Worm (Caenorhabditis elegans) whole organism, late embryonic: ENCODE results near the gene hlh-25.

Source experiments
- C08G9.2 ChIP-seq: sonication (generic microtip); optimal IDR thresholded peaks from 2 replicates; lab custom pipeline; 2016; ENCODE audit warnings: mild to moderate bottlenecking, missing genetic modification characterization, moderate library complexity, missing compliant biosample characterization
- C38D4.7 ChIP-seq: fragments of 200-800 bp; sonication (Bioruptor generic); optimal IDR thresholded peaks from 2 replicates; lab custom pipeline; 2018; ENCODE audit warnings: mild to moderate bottlenecking, missing genetic modification characterization, moderate library complexity, missing compliant biosample characterization
- F13H6.1 ChIP-seq: sonication (generic microtip); optimal IDR thresholded peaks from 2 replicates; lab custom pipeline; 2016; ENCODE audit warnings: missing genetic modification characterization, missing compliant biosample characterization
- K02D7.2 ChIP-seq: sonication (generic microtip); optimal IDR thresholded peaks from 2 replicates; lab custom pipeline; 2017; ENCODE audit warnings: mild to moderate bottlenecking, missing genetic modification characterization, missing compliant biosample characterization
- ahr-1 ChIP-seq: sonication (generic microtip); optimal IDR thresholded peaks from 2 replicates; lab custom pipeline; 2016; ENCODE audit warnings: missing genetic modification characterization, missing compliant biosample characterization
- ama-1 ChIP-seq: fragments of 150-350 bp; optimal IDR thresholded peaks from 2 replicates; lab custom pipeline; 2014
- ceh-14 ChIP-seq: sonication (generic microtip); optimal IDR thresholded peaks from 2 replicates; lab custom pipeline; 2016; ENCODE audit warnings: missing genotype, missing genetic modification characterization, missing compliant biosample characterization
- ceh-18 ChIP-seq: sonication (generic microtip); optimal IDR thresholded peaks from 2 replicates; lab custom pipeline; 2016; ENCODE audit warnings: missing genetic modification characterization, missing compliant biosample characterization
- ceh-19 ChIP-seq: fragments of 200-800 bp; sonication (Bioruptor generic); optimal IDR thresholded peaks from 2 replicates; lab custom pipeline; 2018; ENCODE audit warnings: mild to moderate bottlenecking, missing genetic modification characterization, missing compliant biosample characterization
- ceh-22 ChIP-seq: sonication (generic microtip); optimal IDR thresholded peaks from 2 replicates; lab custom pipeline; 2017; ENCODE audit warnings: missing biosample characterization, missing genetic modification characterization
- ceh-24 ChIP-seq: sonication (generic microtip); optimal IDR thresholded peaks from 2 replicates; lab custom pipeline; 2016; ENCODE audit warnings: mild to moderate bottlenecking, missing genetic modification characterization, missing compliant biosample characterization
- ceh-34 ChIP-seq: sonication (generic microtip); optimal IDR thresholded peaks from 2 replicates; lab custom pipeline; 2016; ENCODE audit warnings: mild to moderate bottlenecking, missing genetic modification characterization, missing compliant biosample characterization
- ceh-48 ChIP-seq: sonication (generic microtip); optimal IDR thresholded peaks from 2 replicates; lab custom pipeline; 2016; ENCODE audit warnings: missing genetic modification characterization, inconsistent platforms, missing compliant biosample characterization
- ceh-6 ChIP-seq: fragments of 200-800 bp; sonication (Bioruptor generic); optimal IDR thresholded peaks from 2 replicates; lab custom pipeline; 2018; ENCODE audit warnings: mild to moderate bottlenecking, missing genetic modification characterization, missing compliant biosample characterization
- che-1 ChIP-seq: sonication (generic microtip); optimal IDR thresholded peaks from 2 replicates; lab custom pipeline; 2016; ENCODE audit warnings: mild to moderate bottlenecking, missing genetic modification characterization, missing compliant biosample characterization
- dmd-4 ChIP-seq: sonication (generic microtip); optimal IDR thresholded peaks from 2 replicates; lab custom pipeline; 2016; ENCODE audit warnings: borderline replicate concordance, missing genetic modification characterization, missing compliant biosample characterization
- dve-1 ChIP-seq: sonication (generic microtip); optimal IDR thresholded peaks from 2 replicates; lab custom pipeline; 2017; ENCODE audit warnings: antibody characterized with exemption, mild to moderate bottlenecking, missing genetic modification characterization, missing compliant biosample characterization
- elt-2 ChIP-seq: sonication (generic microtip); optimal IDR thresholded peaks from 2 replicates; lab custom pipeline; 2016; ENCODE audit warnings: missing genetic modification reagents, missing genetic modification characterization, missing compliant biosample characterization
- elt-4 ChIP-seq: sonication (generic microtip); optimal IDR thresholded peaks from 2 replicates; lab custom pipeline; 2016; ENCODE audit warnings: missing genetic modification characterization, missing compliant biosample characterization
- eyg-1 ChIP-seq: sonication (generic microtip); optimal IDR thresholded peaks from 2 replicates; lab custom pipeline; 2016; ENCODE audit warnings: missing genotype, missing genetic modification characterization, missing compliant biosample characterization
- fkh-6 ChIP-seq: sonication (generic microtip); optimal IDR thresholded peaks from 2 replicates; lab custom pipeline; 2016; ENCODE audit warnings: missing genetic modification characterization, missing compliant biosample characterization
- gmeb-2 ChIP-seq: sonication (generic microtip); optimal IDR thresholded peaks from 2 replicates; lab custom pipeline; 2016; ENCODE audit warnings: missing genetic modification characterization, inconsistent platforms, missing compliant biosample characterization
- hlh-13 ChIP-seq: fragments of 200-800 bp; sonication (Bioruptor generic); optimal IDR thresholded peaks from 2 replicates; lab custom pipeline; 2018; ENCODE audit warnings: mild to moderate bottlenecking, missing genetic modification characterization, missing compliant biosample characterization
- hlh-6 ChIP-seq: sonication (generic microtip); optimal IDR thresholded peaks from 2 replicates; lab custom pipeline; 2016; ENCODE audit warnings: missing genotype, missing genetic modification characterization, missing compliant biosample characterization
- hlh-8 ChIP-seq: sonication (generic microtip); optimal IDR thresholded peaks from 2 replicates; lab custom pipeline; 2016; ENCODE audit warnings: missing genotype, missing genetic modification characterization, missing compliant biosample characterization
- lim-6 ChIP-seq: sonication (generic microtip); optimal IDR thresholded peaks from 2 replicates; lab custom pipeline; 2016; ENCODE audit warnings: missing genetic modification characterization, missing compliant biosample characterization
- lin-11 ChIP-seq: fragments of 200-800 bp; sonication (Bioruptor generic); optimal IDR thresholded peaks from 2 replicates; lab custom pipeline; 2018; ENCODE audit warnings: mild to moderate bottlenecking, missing genetic modification characterization, missing compliant biosample characterization
- madf-2 ChIP-seq: sonication (generic microtip); optimal IDR thresholded peaks from 2 replicates; lab custom pipeline; 2017; ENCODE audit warnings: missing genetic modification characterization, missing compliant biosample characterization
- mec-3 ChIP-seq: sonication (generic microtip); optimal IDR thresholded peaks from 2 replicates; lab custom pipeline; 2016; ENCODE audit warnings: borderline replicate concordance, missing genetic modification characterization, missing compliant biosample characterization
- nfya-1 ChIP-seq: sonication (generic microtip); optimal IDR thresholded peaks from 2 replicates; lab custom pipeline; 2017; ENCODE audit warnings: missing genetic modification characterization, mild to moderate bottlenecking, missing compliant biosample characterization, antibody characterized with exemption, moderate library complexity
- pax-1 ChIP-seq: fragments of 150-350 bp; optimal IDR thresholded peaks from 2 replicates; lab custom pipeline; 2014; ENCODE audit warnings: missing biosample characterization, missing genetic modification characterization
- pha-4 ChIP-seq: fragments of 150-350 bp; optimal IDR thresholded peaks from 2 replicates; lab custom pipeline; 2018; ENCODE audit warnings: missing biosample characterization, missing genetic modification reagents, missing genetic modification characterization
- ref-2 ChIP-seq: sonication (generic microtip); optimal IDR thresholded peaks from 2 replicates; lab custom pipeline; 2016; ENCODE audit warnings: missing genetic modification characterization, missing compliant biosample characterization
- rnt-1 ChIP-seq: sonication (generic microtip); optimal IDR thresholded peaks from 2 replicates; lab custom pipeline; 2016; ENCODE audit warnings: missing genetic modification characterization, missing compliant biosample characterization
- sdc-2 ChIP-seq: sonication (generic microtip); optimal IDR thresholded peaks from 2 replicates; lab custom pipeline; 2016; ENCODE audit warnings: missing genotype, missing genetic modification characterization, missing compliant biosample characterization
- syd-9 ChIP-seq: sonication (generic microtip); optimal IDR thresholded peaks from 2 replicates; lab custom pipeline; 2016; ENCODE audit warnings: mild to moderate bottlenecking, missing genetic modification characterization, moderate library complexity, missing compliant biosample characterization
- tbx-2 ChIP-seq: sonication (generic microtip); optimal IDR thresholded peaks from 2 replicates; lab custom pipeline; 2016; ENCODE audit warnings: missing genetic modification characterization, missing compliant biosample characterization
- tbx-7 ChIP-seq: sonication (generic microtip); optimal IDR thresholded peaks from 2 replicates; lab custom pipeline; 2016; ENCODE audit warnings: missing genotype, missing genetic modification characterization, missing compliant biosample characterization
- ttx-3 ChIP-seq: sonication (generic microtip); optimal IDR thresholded peaks from 2 replicates; lab custom pipeline; 2016; ENCODE audit warnings: missing genetic modification reagents, missing genetic modification characterization, missing compliant biosample characterization
- unc-3 ChIP-seq, 2 experiments: fragments of 200-800 bp in 1 of 2; sonication (Bioruptor generic) in 1 of 2; sonication (generic microtip) in 1 of 2; conservative IDR thresholded peaks in 1 of 2; optimal IDR thresholded peaks in 1 of 2; 2 replicates each; pipeline versions ENCODE4 v1.3.6 to Lab custom; 2016 to 2022; ENCODE audit warnings: missing compliant biosample characterization in 2 of 2, missing genetic modification characterization in 2 of 2, missing genetic modification reagents in 1 of 2
- unc-42 ChIP-seq: sonication (generic microtip); optimal IDR thresholded peaks from 2 replicates; lab custom pipeline; 2016; ENCODE audit warnings: missing genotype, missing genetic modification characterization, missing compliant biosample characterization
- unc-86 ChIP-seq: sonication (generic microtip); optimal IDR thresholded peaks from 2 replicates; lab custom pipeline; 2016; ENCODE audit warnings: missing genetic modification characterization, missing compliant biosample characterization

Gene hlh-25

DNA sequence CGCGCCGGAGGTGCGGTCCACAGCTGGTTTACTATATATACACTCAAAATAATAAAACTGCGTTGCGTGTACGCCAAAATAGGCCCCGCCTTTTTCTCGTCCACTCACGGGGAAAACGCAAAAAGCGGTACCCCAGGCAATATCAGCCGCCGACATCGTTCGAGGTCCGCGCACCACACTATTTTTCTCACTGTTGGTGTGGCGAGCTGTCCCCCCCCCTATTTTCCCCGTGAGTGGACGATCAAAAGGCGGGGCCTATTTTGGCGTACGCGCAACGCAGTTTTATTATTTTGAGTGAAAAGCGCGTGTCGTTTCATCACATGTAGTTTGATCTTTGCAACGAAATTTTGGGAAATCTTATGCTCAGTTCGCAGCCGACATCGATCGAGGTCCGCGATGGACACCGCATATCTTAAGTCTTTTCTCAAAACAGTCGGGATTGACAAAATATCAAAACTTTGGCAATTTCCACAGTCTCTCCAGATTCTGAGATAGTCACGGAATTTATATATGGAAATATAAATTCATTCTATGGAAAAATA lies 30.1 kb downstream of the hlh-25 start:
- TF ChIP-seq sdc-2 (tag; lab: Kevin White, UChicago) (no peak), hlh-13 (no peak), hlh-6 (tag; lab: Kevin White, UChicago) (no peak), tbx-7 (tag; lab: Kevin White, UChicago) (no peak), rnt-1 (no peak), F13H6.1 (tag; lab: Kevin White, UChicago) (no peak), nfya-1 (tag; lab: Kevin White, UChicago) (no peak), dve-1 (tag; lab: Kevin White, UChicago) (no peak), elt-2 (no peak), C38D4.7 (no peak), unc-3 (GFP tag; conservative IDR thresholded peaks at IDR 0.05; lab: Robert Waterston, UW) (no peak), unc-3 (tag; optimal IDR thresholded peaks at IDR 0.05; lab: Kevin White, UChicago) (no peak)

DNA sequence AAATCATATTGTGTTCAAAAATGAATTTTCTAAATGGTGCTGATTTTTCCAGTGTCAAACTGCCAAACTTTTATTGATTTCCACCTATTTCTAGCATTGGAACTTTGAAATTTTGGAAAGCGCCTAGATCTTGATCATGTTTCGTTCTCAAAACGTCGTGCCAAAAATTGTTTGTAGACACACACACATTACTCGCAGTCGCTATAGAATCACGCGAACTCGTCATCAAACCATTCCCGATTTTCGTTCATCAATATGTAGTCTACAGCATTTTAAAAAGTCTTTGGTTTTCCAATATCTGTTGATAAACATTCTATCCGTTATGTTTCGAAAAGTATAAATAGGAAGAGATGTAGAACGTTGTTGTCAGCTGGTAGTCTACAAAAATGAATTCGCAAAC lies 35.2 kb downstream of the hlh-25 start, which contains the start of the genes C17C3.1 and C17C3.15:
TSS of gene C17C3.1 (plus strand) at position 301 of the 400 bp plus-strand sequence.
TSS of gene C17C3.15 (plus strand) at position 383 of the 400 bp plus-strand sequence.
- no peak for TF ChIP-seq hlh-6 (tag; lab: Kevin White, UChicago)
- TF ChIP-seq madf-2 (tag; lab: Kevin White, UChicago) = no peak
- no peak for TF ChIP-seq ceh-22 (tag; lab: Kevin White, UChicago)
- TF ChIP-seq ceh-34 (tag; lab: Kevin White, UChicago) = no peak
- no peak for TF ChIP-seq nfya-1 (tag; lab: Kevin White, UChicago)
- no peak for TF ChIP-seq elt-4 (tag; lab: Kevin White, UChicago)
- no peak for TF ChIP-seq unc-42 (tag; lab: Kevin White, UChicago)
- TF ChIP-seq ceh-24 (tag; lab: Kevin White, UChicago) = no peak
- TF ChIP-seq syd-9 (tag; lab: Kevin White, UChicago) = no peak
- TF ChIP-seq lim-6 (tag; lab: Kevin White, UChicago) = no peak
- no peak for TF ChIP-seq K02D7.2 (tag; lab: Kevin White, UChicago)
- TF ChIP-seq unc-3 (GFP tag; conservative IDR thresholded peaks at IDR 0.05; lab: Robert Waterston, UW) = no peak
- TF ChIP-seq unc-3 (tag; optimal IDR thresholded peaks at IDR 0.05; lab: Kevin White, UChicago) = no peak

DNA sequence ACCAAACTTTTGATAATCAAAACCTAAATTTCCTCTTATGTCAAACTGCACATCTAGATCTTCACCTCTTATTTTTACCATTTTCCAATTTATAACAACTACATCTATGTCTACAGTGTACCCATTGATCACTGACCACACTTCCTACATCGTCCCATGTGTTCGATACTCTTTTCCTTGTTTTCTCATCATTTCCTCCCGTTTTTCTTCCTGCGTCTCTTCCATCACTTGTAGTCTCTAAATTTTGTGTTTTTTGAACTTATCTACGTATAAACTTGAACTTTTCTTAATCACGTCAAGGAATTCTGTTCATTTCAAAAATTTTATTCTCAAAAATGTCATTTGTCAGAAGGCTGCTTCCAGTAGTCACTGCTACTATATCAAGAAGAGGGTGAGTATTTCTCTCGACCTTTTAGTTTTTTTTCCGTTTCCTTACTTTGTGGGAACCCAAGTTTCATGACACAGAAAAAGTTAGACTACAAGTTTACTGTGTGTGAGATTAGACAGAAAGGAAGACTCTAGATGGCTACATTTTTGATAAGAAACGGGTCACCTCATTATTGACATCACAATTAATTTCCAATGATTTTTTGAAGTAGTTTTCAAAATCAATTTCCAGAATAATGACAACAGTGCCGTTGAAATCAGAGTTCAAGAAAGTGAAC lies 37.2 kb downstream of the hlh-25 start:
- TF ChIP-seq C08G9.2 (tag; lab: Kevin White, UChicago) = no peak

DNA sequence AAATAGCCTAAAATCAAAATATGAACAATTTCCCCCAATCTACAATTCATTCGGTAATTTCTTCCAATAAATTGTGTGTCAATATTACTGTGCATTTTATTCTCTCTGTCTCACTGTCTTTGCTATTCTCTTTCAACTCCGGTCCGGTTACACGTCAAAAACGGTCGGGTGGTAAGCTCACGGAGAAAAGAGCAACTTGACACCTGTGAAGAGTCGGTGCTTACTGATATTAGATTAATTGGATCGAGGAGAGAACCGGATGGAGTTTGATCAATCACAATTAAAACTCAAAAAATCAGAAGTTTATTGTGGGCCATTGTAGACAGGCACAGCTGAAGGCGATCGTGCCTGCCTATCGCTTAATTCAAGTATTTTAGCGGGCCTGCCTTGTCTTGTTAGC lies 39.9 kb downstream of the hlh-25 start:
- no peak for TF ChIP-seq unc-86 (tag; lab: Kevin White, UChicago)
- TF ChIP-seq pha-4 (tag; lab: Kevin White, UChicago) = no peak
- TF ChIP-seq hlh-8 (tag; lab: Kevin White, UChicago) = no peak
- TF ChIP-seq mec-3 (tag; lab: Kevin White, UChicago) = no peak
- TF ChIP-seq ama-1 = no peak
- TF ChIP-seq, all 69 proteins: peak for 0

DNA sequence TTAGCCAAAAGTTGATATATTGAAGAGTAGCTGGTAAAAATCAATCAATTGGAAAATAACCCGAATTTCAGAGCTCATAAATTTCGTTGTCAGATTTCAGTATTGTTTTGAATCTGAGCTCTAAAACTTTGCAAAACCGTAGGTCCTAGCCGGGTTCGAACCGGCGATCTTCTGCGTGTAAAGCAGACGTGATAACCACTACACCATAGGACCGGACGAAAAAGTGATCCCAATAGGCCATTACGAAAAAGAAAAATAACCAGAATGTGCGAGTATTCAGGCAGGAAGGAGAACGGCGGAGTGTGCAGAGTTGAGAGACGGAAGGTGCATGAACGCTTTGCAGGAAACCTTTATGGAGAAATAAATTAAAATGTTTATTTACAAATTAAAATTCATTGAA lies 42.0 kb downstream of the hlh-25 start:
- peak; percentile 32 for TF ChIP-seq lin-11
- TF ChIP-seq ceh-18 (tag; lab: Kevin White, UChicago) = no peak
- no peak for TF ChIP-seq gmeb-2 (tag; lab: Kevin White, UChicago)
- TF ChIP-seq fkh-6 (tag; lab: Kevin White, UChicago) = peak; percentile 27
- no peak for TF ChIP-seq dmd-4
- no peak for TF ChIP-seq elt-4 (tag; lab: Kevin White, UChicago)
- no peak for TF ChIP-seq unc-86 (tag; lab: Kevin White, UChicago)
- no peak for TF ChIP-seq eyg-1 (tag; lab: Kevin White, UChicago)
- TF ChIP-seq tbx-2 = peak; percentile 25
- no peak for TF ChIP-seq lim-6 (tag; lab: Kevin White, UChicago)
- TF ChIP-seq madf-2 (tag; lab: Kevin White, UChicago) = no peak
- peak; percentile 17 for TF ChIP-seq ceh-19
- peak; percentile 55 for TF ChIP-seq ceh-6 (GFP tag; lab: Kevin White, UChicago)
- no peak for TF ChIP-seq unc-3 (GFP tag; conservative IDR thresholded peaks at IDR 0.05; lab: Robert Waterston, UW)
- TF ChIP-seq unc-3 (tag; optimal IDR thresholded peaks at IDR 0.05; lab: Kevin White, UChicago) = no peak
- peak; percentile 36 for TF ChIP-seq che-1
- TF ChIP-seq ahr-1 (tag; lab: Kevin White, UChicago) = no peak
- no peak for TF ChIP-seq ref-2 (tag; lab: Kevin White, UChicago)
- no peak for TF ChIP-seq mec-3 (tag; lab: Kevin White, UChicago)
- peak; percentile 0 for TF ChIP-seq ceh-48
- TF ChIP-seq ttx-3 = no peak
- no peak for TF ChIP-seq ceh-14 (tag; lab: Kevin White, UChicago)
- no peak for TF ChIP-seq pax-1 (tag; lab: Kevin White, UChicago)
